Fruit fly (Drosophila melanogaster) whole organism, embryonic: ENCODE data around the gene Mdh2.

ENCODE experiments used
- CG10431 ChIP-seq: fragments of 200-800 bp; sonication (Bioruptor generic); optimal IDR thresholded peaks from 3 replicates; lab custom pipeline; 2018; ENCODE audit warnings: missing biosample characterization, mild to moderate bottlenecking, missing genetic modification characterization
- CG10462 ChIP-seq: fragments of 200-800 bp; sonication (Bioruptor generic); optimal IDR thresholded peaks from 2 replicates; lab custom pipeline; 2016; ENCODE audit warnings: missing biosample characterization, missing genetic modification characterization
- CG10979 ChIP-seq: fragments of 200-800 bp; sonication (Bioruptor generic); optimal IDR thresholded peaks from 2 replicates; lab custom pipeline; 2018; ENCODE audit warnings: missing biosample characterization, mild to moderate bottlenecking, missing genetic modification characterization, moderate library complexity
- CG11093 ChIP-seq: fragments of 200-800 bp; sonication (Bioruptor generic); IDR thresholded peaks from 3 replicates; pipeline ENCODE4 v1.3.6; 2022; ENCODE audit warnings: missing biosample characterization, missing genetic modification characterization
- CG12299 ChIP-seq: fragments of 200-800 bp; sonication (Bioruptor generic); optimal IDR thresholded peaks from 2 replicates; lab custom pipeline; 2018; ENCODE audit warnings: missing biosample characterization, mild to moderate bottlenecking, missing genetic modification characterization
- CG1233 ChIP-seq: fragments of 200-800 bp; sonication (Bioruptor generic); optimal IDR thresholded peaks from 4 replicates; lab custom pipeline; 2018; ENCODE audit warnings: missing biosample characterization, mild to moderate bottlenecking, missing genetic modification characterization
- CG12769 ChIP-seq: fragments of 200-800 bp; sonication (Bioruptor generic); optimal IDR thresholded peaks from 2 replicates; lab custom pipeline; 2019; ENCODE audit warnings: missing biosample characterization, mild to moderate bottlenecking, missing genetic modification characterization, moderate library complexity
- CG15601 ChIP-seq: fragments of 200-800 bp; sonication (Bioruptor generic); optimal IDR thresholded peaks from 3 replicates; lab custom pipeline; 2019; ENCODE audit warnings: missing biosample characterization, mild to moderate bottlenecking, missing genetic modification characterization, moderate library complexity
- CG16863 ChIP-seq: fragments of 200-800 bp; sonication (Bioruptor generic); optimal IDR thresholded peaks from 3 replicates; lab custom pipeline; 2016; ENCODE audit warnings: missing biosample characterization, missing genetic modification characterization
- CG17568 ChIP-seq: fragments of 200-800 bp; sonication (Bioruptor generic); optimal IDR thresholded peaks from 2 replicates; lab custom pipeline; 2018; ENCODE audit warnings: missing biosample characterization, mild to moderate bottlenecking, missing genetic modification characterization, moderate library complexity
- CG17612 ChIP-seq: fragments of 200-800 bp; sonication (Bioruptor generic); IDR thresholded peaks from 2 replicates; pipeline ENCODE4 v1.3.6; 2022; ENCODE audit warnings: missing biosample characterization, missing genetic modification characterization
- CG2202 ChIP-seq: fragments of 200-800 bp; sonication (Bioruptor generic); optimal IDR thresholded peaks from 2 replicates; lab custom pipeline; 2018; ENCODE audit warnings: missing biosample characterization, mild to moderate bottlenecking, missing genetic modification characterization
- CG30020 ChIP-seq: fragments of 200-800 bp; optimal IDR thresholded peaks from 2 replicates; lab custom pipeline; 2019; ENCODE audit warnings: missing biosample characterization, mild to moderate bottlenecking, missing genetic modification characterization, moderate library complexity
- CG31224 ChIP-seq: fragments of 200-800 bp; sonication (Bioruptor generic); IDR thresholded peaks from 2 replicates; pipeline ENCODE4 v1.3.6; 2022; ENCODE audit warnings: missing biosample characterization, missing genetic modification characterization
- CG32772 ChIP-seq: fragments of 200-800 bp; sonication (Bioruptor generic); IDR thresholded peaks from 2 replicates; pipeline ENCODE4 v1.3.6; 2022; ENCODE audit warnings: missing biosample characterization, missing genetic modification characterization
- CG3281 ChIP-seq: fragments of 200-800 bp; sonication (Bioruptor generic); optimal IDR thresholded peaks from 3 replicates; lab custom pipeline; 2017; ENCODE audit warnings: missing biosample characterization, mild to moderate bottlenecking, missing genetic modification characterization
- CG3407 ChIP-seq: fragments of 200-800 bp; sonication (Bioruptor generic); optimal IDR thresholded peaks from 2 replicates; lab custom pipeline; 2018; ENCODE audit warnings: missing biosample characterization, mild to moderate bottlenecking, missing genetic modification characterization
- CG7839 ChIP-seq: fragments of 200-800 bp; sonication (Bioruptor generic); optimal IDR thresholded peaks from 3 replicates; lab custom pipeline; 2018; ENCODE audit warnings: missing biosample characterization, mild to moderate bottlenecking, missing genetic modification characterization, moderate library complexity
- CG7963 ChIP-seq: fragments of 200-800 bp; sonication (Bioruptor generic); IDR thresholded peaks from 3 replicates; pipeline ENCODE4 v1.3.6; 2022; ENCODE audit warnings: missing biosample characterization, missing genetic modification characterization; ENCODE audit not compliant: partially characterized antibody
- CG7987 ChIP-seq: fragments of 200-800 bp; sonication (Bioruptor generic); optimal IDR thresholded peaks from 2 replicates; lab custom pipeline; 2018; ENCODE audit warnings: missing biosample characterization, mild to moderate bottlenecking, missing genetic modification characterization, moderate library complexity
- CG9727 ChIP-seq: fragments of 200-800 bp; sonication (Bioruptor generic); optimal IDR thresholded peaks from 3 replicates; lab custom pipeline; 2017; ENCODE audit warnings: missing biosample characterization, mild to moderate bottlenecking, missing genetic modification characterization
- Chrac-16 ChIP-seq: fragments of 200-800 bp; sonication (Bioruptor generic); optimal IDR thresholded peaks from 3 replicates; lab custom pipeline; 2016; ENCODE audit warnings: missing biosample characterization, missing genetic modification characterization
- CrebB ChIP-seq: fragments of 200-800 bp; sonication (Bioruptor generic); optimal IDR thresholded peaks from 3 replicates; lab custom pipeline; 2018; ENCODE audit warnings: missing biosample characterization, mild to moderate bottlenecking, missing genetic modification characterization
- E2f2 ChIP-seq: fragments of 200-800 bp; sonication (Bioruptor generic); IDR thresholded peaks from 2 replicates; pipeline ENCODE4 v1.3.6; 2022; ENCODE audit warnings: missing biosample characterization, missing genetic modification characterization
- Hand ChIP-seq: fragments of 200-800 bp; sonication (Bioruptor generic); optimal IDR thresholded peaks from 2 replicates; lab custom pipeline; 2017; ENCODE audit warnings: mild to moderate bottlenecking, missing biosample characterization, missing genetic modification reagents, missing genetic modification characterization
- Hr3 ChIP-seq: fragments of 200-800 bp; sonication (Bioruptor generic); optimal IDR thresholded peaks from 3 replicates; lab custom pipeline; 2016; ENCODE audit warnings: missing biosample characterization, missing genetic modification characterization
- Hr78 ChIP-seq, 2 experiments: fragments of 200-800 bp in 1 of 2; fragments of >200 bp in 1 of 2; sonication (Bioruptor generic) in 1 of 2; optimal IDR thresholded peaks; 2 replicates each; lab custom pipeline; 2017 to 2019; ENCODE audit warnings: missing biosample characterization in 2 of 2, missing genetic modification characterization in 2 of 2, mild to moderate bottlenecking in 1 of 2, moderate library complexity in 1 of 2
- Lpt ChIP-seq: fragments of >200 bp; optimal IDR thresholded peaks from 2 replicates; lab custom pipeline; 2018; ENCODE audit warnings: missing biosample characterization, missing genetic modification characterization
- Meics ChIP-seq: fragments of 200-800 bp; sonication (Bioruptor generic); optimal IDR thresholded peaks from 2 replicates; lab custom pipeline; 2017; ENCODE audit warnings: missing biosample characterization, mild to moderate bottlenecking, missing genetic modification characterization
- Oaz ChIP-seq: fragments of 200-800 bp; sonication (Bioruptor generic); IDR thresholded peaks from 2 replicates; pipeline ENCODE4 v1.3.6; 2022; ENCODE audit warnings: missing biosample characterization, missing genetic modification characterization
- Side ChIP-seq: fragments of 200-800 bp; sonication (Bioruptor generic); optimal IDR thresholded peaks from 2 replicates; lab custom pipeline; 2016; ENCODE audit warnings: missing biosample characterization, missing genetic modification characterization
- Trl ChIP-seq, 3 experiments: fragments of >200 bp in 2 of 3; fragments of 200-800 bp in 1 of 3; sonication (Bioruptor generic) in 1 of 3; optimal IDR thresholded peaks; 2 replicates in 1 of 3; 3 replicates in 2 of 3; lab custom pipeline; 2016 to 2017; ENCODE audit warnings: missing biosample characterization in 1 of 3, missing genetic modification characterization in 1 of 3
- YL-1 ChIP-seq: fragments of 200-800 bp; sonication (Bioruptor generic); optimal IDR thresholded peaks from 3 replicates; lab custom pipeline; 2017; ENCODE audit warnings: missing biosample characterization, mild to moderate bottlenecking, missing genetic modification characterization
- ap ChIP-seq: fragments of 200-800 bp; sonication (Bioruptor generic); IDR thresholded peaks from 2 replicates; pipeline ENCODE4 v1.3.6; 2022; ENCODE audit warnings: missing biosample characterization, missing genetic modification characterization
- cg ChIP-seq: fragments of 200-800 bp; sonication (Bioruptor generic); optimal IDR thresholded peaks from 3 replicates; lab custom pipeline; 2019; ENCODE audit warnings: missing biosample characterization, mild to moderate bottlenecking, missing genetic modification characterization, moderate library complexity
- crol ChIP-seq: fragments of 200-800 bp; sonication (Bioruptor generic); IDR thresholded peaks from 2 replicates; pipeline ENCODE4 v1.3.6; 2022; ENCODE audit warnings: missing biosample characterization, missing genetic modification characterization
- dimm ChIP-seq: fragments of 200-800 bp; sonication (Bioruptor generic); IDR thresholded peaks from 2 replicates; pipeline ENCODE4 v1.3.6; 2022; ENCODE audit warnings: missing biosample characterization, missing genetic modification characterization
- disco-r ChIP-seq: fragments of 200-800 bp; sonication (Bioruptor generic); optimal IDR thresholded peaks from 2 replicates; lab custom pipeline; 2016; ENCODE audit warnings: missing biosample characterization, missing genetic modification characterization
- dysf ChIP-seq: fragments of 200-800 bp; sonication (Bioruptor generic); IDR thresholded peaks from 3 replicates; pipeline ENCODE4 v1.3.6; 2022; ENCODE audit warnings: missing biosample characterization, missing genetic modification characterization
- ems ChIP-seq: fragments of 200-800 bp; sonication (Bioruptor generic); optimal IDR thresholded peaks from 3 replicates; lab custom pipeline; 2016; ENCODE audit warnings: missing biosample characterization, missing genetic modification characterization
- eve ChIP-seq, 2 experiments: fragments of >200 bp; optimal IDR thresholded peaks; 2 replicates each; lab custom pipeline; 2017; ENCODE audit warnings: missing biosample characterization in 2 of 2, missing genetic modification characterization in 2 of 2
- gro ChIP-seq: fragments of 200-800 bp; sonication (Bioruptor generic); optimal IDR thresholded peaks from 2 replicates; lab custom pipeline; 2016; ENCODE audit warnings: missing biosample characterization, missing genetic modification characterization
- hbn ChIP-seq: fragments of 200-800 bp; sonication (Bioruptor generic); IDR thresholded peaks from 2 replicates; pipeline ENCODE4 v1.3.6; 2022; ENCODE audit warnings: missing biosample characterization, missing genetic modification characterization; ENCODE audit not compliant: partially characterized antibody
- nerfin-1 ChIP-seq: fragments of 200-800 bp; sonication (Bioruptor generic); optimal IDR thresholded peaks from 3 replicates; lab custom pipeline; 2019; ENCODE audit warnings: missing biosample characterization, mild to moderate bottlenecking, missing genetic modification characterization, moderate library complexity
- onecut ChIP-seq: fragments of 200-800 bp; sonication (Bioruptor generic); IDR thresholded peaks from 2 replicates; pipeline ENCODE4 v1.3.6; 2022; ENCODE audit warnings: missing biosample characterization, missing genetic modification characterization
- pb ChIP-seq: fragments of 200-800 bp; sonication (Bioruptor generic); optimal IDR thresholded peaks from 3 replicates; lab custom pipeline; 2016; ENCODE audit warnings: missing biosample characterization, missing genetic modification characterization
- pros ChIP-seq: fragments of 200-800 bp; sonication (Bioruptor generic); optimal IDR thresholded peaks from 3 replicates; lab custom pipeline; 2019; ENCODE audit warnings: missing biosample characterization, mild to moderate bottlenecking, missing genetic modification characterization, moderate library complexity
- sug ChIP-seq: fragments of 200-800 bp; optimal IDR thresholded peaks from 2 replicates; lab custom pipeline; 2019; ENCODE audit warnings: missing biosample characterization, mild to moderate bottlenecking, missing genetic modification characterization, moderate library complexity
- zen2 ChIP-seq: fragments of 200-800 bp; sonication (Bioruptor generic); IDR thresholded peaks from 3 replicates; pipeline ENCODE4 v1.3.6; 2022; ENCODE audit warnings: missing biosample characterization, missing genetic modification characterization; ENCODE audit not compliant: partially characterized antibody

The Mdh2 gene

dm6 chr3R:18196991-18197801, 29.0 kb upstream of the Mdh2 start (continued):
- TF ChIP-seq CG7839 (tag; lab: Kevin White, UChicago) (peak; percentile 61), CG9727 (GFP tag; lab: Kevin White, UChicago) (peak; percentile 80), E2f2 (GFP tag; lab: Robert Waterston, UW) (no peak), cg (GFP tag; lab: Kevin White, UChicago) (peak; percentile 99), CG31224 (no peak), zen2 (no peak), YL-1 (GFP tag; lab: Kevin White, UChicago) (peak; percentile 31), Lpt (GFP tag; lab: Kevin White, UChicago) (no peak), CG1233 (GFP tag; lab: Kevin White, UChicago) (peak; percentile 73), CG11093 (GFP tag; lab: Robert Waterston, UW) (peak; percentile 37; the same call in 2 of the 3 replicates), Hand (GFP tag; lab: Kevin White, UChicago) (peak; percentile 8), CG17568 (GFP tag; lab: Kevin White, UChicago) (no peak), CG12299 (no peak), CG7987 (GFP tag; lab: Kevin White, UChicago) (peak; percentile 3), Trl (optimal IDR thresholded peaks at IDR 0.05; lab: Kevin White, UChicago) (peak; percentile 97 to 99), Trl (GFP tag; optimal IDR thresholded peaks at IDR 0.05; lab: Kevin White, UChicago) (peak; percentile 42), sug (tag; lab: Kevin White, UChicago) (peak; percentile 40), nerfin-1 (tag; lab: Kevin White, UChicago) (peak; percentile 25), crol (no peak), Hr3 (GFP tag; lab: Kevin White, UChicago) (peak; percentile 77), Chrac-16 (peak; percentile 30), gro (GFP tag; lab: Kevin White, UChicago) (no peak), CG3281 (GFP tag; lab: Kevin White, UChicago) (peak; percentile 57), ems (GFP tag; lab: Kevin White, UChicago) (no peak), CG10979 (tag; lab: Kevin White, UChicago) (peak; percentile 49), Hr78 (GFP tag; optimal IDR thresholded peaks at IDR 0.05; lab: Kevin White, UChicago) (peak in 1 of 2 experiments; percentile 10), CrebB (peak; percentile 59), Oaz (GFP tag; lab: Robert Waterston, UW) (no peak), onecut (peak; percentile 42), Meics (peak; percentile 80), hbn (no peak), CG32772 (no peak), CG17612 (GFP tag; lab: Robert Waterston, UW) (no peak), CG10431 (GFP tag; lab: Kevin White, UChicago) (no peak), CG3407 (GFP tag; lab: Kevin White, UChicago) (peak; percentile 26), CG16863 (GFP tag; lab: Kevin White, UChicago) (no peak), CG7963 (GFP tag; lab: Robert Waterston, UW) (no peak), dysf (GFP tag; lab: Robert Waterston, UW) (no peak), eve (GFP tag; optimal IDR thresholded peaks at IDR 0.05; lab: Kevin White, UChicago) (no peak), dimm (GFP tag; lab: Robert Waterston, UW) (no peak), pros (peak; percentile 76), ap (no peak), CG12769 (tag; lab: Kevin White, UChicago) (peak; percentile 62), pb (GFP tag; lab: Kevin White, UChicago) (no peak), disco-r (GFP tag; lab: Kevin White, UChicago) (no peak), Side (GFP tag; lab: Kevin White, UChicago) (no peak), CG30020 (tag; lab: Kevin White, UChicago) (peak; percentile 9), CG10462 (GFP tag; lab: Kevin White, UChicago) (peak; percentile 4), CG2202 (tag; lab: Kevin White, UChicago) (no peak), CG15601 (peak; percentile 55)
